Worm (Caenorhabditis elegans) whole organism, early embryonic: ENCODE measurements around the gene F47B8.10.

ENCODE experiments used
- B0310.2 ChIP-seq: sonication (generic microtip); optimal IDR thresholded peaks from 2 replicates; lab custom pipeline; 2016; ENCODE audit warnings: mild to moderate bottlenecking, missing genetic modification characterization, missing compliant biosample characterization
- F13C5.2 ChIP-seq: sonication (generic microtip); optimal IDR thresholded peaks from 2 replicates; lab custom pipeline; 2017; ENCODE audit warnings: mild to moderate bottlenecking, missing genetic modification characterization, inconsistent platforms, missing compliant biosample characterization
- aly-1 ChIP-seq: sonication (generic microtip); optimal IDR thresholded peaks from 2 replicates; lab custom pipeline; 2016; ENCODE audit warnings: missing genetic modification characterization, missing compliant biosample characterization
- ama-1 ChIP-seq: fragments of 150-350 bp; optimal IDR thresholded peaks from 2 replicates; lab custom pipeline; 2014
- ceh-13 ChIP-seq: fragments of 200-800 bp; sonication (Bioruptor generic); optimal IDR thresholded peaks from 2 replicates; lab custom pipeline; 2018; ENCODE audit warnings: mild to moderate bottlenecking, missing genetic modification characterization, missing compliant biosample characterization
- ceh-36 ChIP-seq: sonication (generic microtip); optimal IDR thresholded peaks from 2 replicates; lab custom pipeline; 2016; ENCODE audit warnings: missing genetic modification characterization, inconsistent platforms, missing compliant biosample characterization
- ets-7 ChIP-seq: sonication (generic microtip); optimal IDR thresholded peaks from 2 replicates; lab custom pipeline; 2016; ENCODE audit warnings: missing genotype, missing genetic modification characterization, missing compliant biosample characterization
- flt-1 ChIP-seq: fragments of 200-800 bp; sonication (Bioruptor generic); IDR thresholded peaks from 2 replicates; pipeline ENCODE4 v1.3.6; 2022; ENCODE audit warnings: missing genetic modification characterization, missing compliant biosample characterization
- hmbx-1 ChIP-seq: sonication (generic microtip); optimal IDR thresholded peaks from 2 replicates; lab custom pipeline; 2016; ENCODE audit warnings: mild to moderate bottlenecking, missing genetic modification characterization, missing compliant biosample characterization
- hmg-4 ChIP-seq: fragments of 200-800 bp; sonication (Bioruptor generic); optimal IDR thresholded peaks from 2 replicates; lab custom pipeline; 2018; ENCODE audit warnings: mild to moderate bottlenecking, missing genetic modification characterization, missing compliant biosample characterization
- hnd-1 ChIP-seq: sonication (generic microtip); optimal IDR thresholded peaks from 2 replicates; lab custom pipeline; 2016; ENCODE audit warnings: missing genetic modification characterization, missing compliant biosample characterization
- pes-1 ChIP-seq: fragments of 200-800 bp; sonication (Bioruptor generic); IDR thresholded peaks from 2 replicates; pipeline ENCODE4 v1.3.6; 2022; ENCODE audit warnings: missing genetic modification reagents, missing genetic modification characterization, missing compliant biosample characterization
- scrt-1 ChIP-seq: fragments of 200-800 bp; sonication (Bioruptor generic); IDR thresholded peaks from 2 replicates; pipeline ENCODE4 v1.3.6; 2022; ENCODE audit warnings: missing genetic modification characterization, missing compliant biosample characterization
- sea-1 ChIP-seq: fragments of 200-800 bp; sonication (Bioruptor generic); conservative IDR thresholded peaks from 2 replicates; pipeline ENCODE4 v1.3.6; 2022; ENCODE audit warnings: missing genetic modification characterization, missing compliant biosample characterization
- tbx-11 ChIP-seq: fragments of 200-800 bp; sonication (Bioruptor generic); IDR thresholded peaks from 2 replicates; pipeline ENCODE4 v1.3.6; 2022; ENCODE audit warnings: missing genetic modification characterization, missing compliant biosample characterization
- tbx-37 ChIP-seq: fragments of 200-800 bp; sonication (Bioruptor generic); conservative IDR thresholded peaks from 2 replicates; pipeline ENCODE4 v1.3.6; 2022; ENCODE audit warnings: missing genetic modification reagents, missing genetic modification characterization, missing compliant biosample characterization
- tra-4 ChIP-seq: sonication (generic microtip); optimal IDR thresholded peaks from 2 replicates; lab custom pipeline; 2017; ENCODE audit warnings: missing genetic modification characterization, missing compliant biosample characterization

F47B8.10 gene

DNA sequence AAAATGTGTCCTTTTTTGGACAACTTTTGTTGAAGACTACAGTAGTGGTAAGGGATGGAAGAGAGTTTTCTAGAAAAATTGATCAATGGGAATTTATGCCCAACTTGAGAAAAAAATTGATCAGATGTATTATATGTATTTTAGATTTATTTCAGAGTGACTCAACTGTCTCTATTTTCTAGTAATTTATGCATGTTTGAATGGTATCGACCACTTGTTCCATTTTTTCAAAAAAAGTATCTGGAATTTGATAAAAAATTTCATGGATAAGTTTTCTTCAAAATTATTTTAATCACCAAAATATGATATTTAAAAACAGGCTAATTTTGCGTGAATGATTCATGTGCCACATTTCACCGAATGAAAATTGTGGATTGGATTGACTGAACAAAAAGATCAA is 50.1 kb downstream of the F47B8.10 start, which contains the start of gene C15H11.10:
TSS of gene C15H11.10 (plus strand) at position 301 of the 400 bp plus-strand sequence.
- no peak for TF ChIP-seq pes-1
- no peak for TF ChIP-seq aly-1 (tag; lab: Kevin White, UChicago)
- TF ChIP-seq hnd-1: no peak
- no peak for TF ChIP-seq sea-1 (GFP tag; lab: Robert Waterston, UW)
- no peak for TF ChIP-seq hmbx-1 (tag; lab: Kevin White, UChicago)
- TF ChIP-seq tbx-37 (GFP tag; lab: Robert Waterston, UW): no peak
- TF ChIP-seq tra-4: no peak
- TF ChIP-seq ets-7 (tag; lab: Kevin White, UChicago): no peak

DNA sequence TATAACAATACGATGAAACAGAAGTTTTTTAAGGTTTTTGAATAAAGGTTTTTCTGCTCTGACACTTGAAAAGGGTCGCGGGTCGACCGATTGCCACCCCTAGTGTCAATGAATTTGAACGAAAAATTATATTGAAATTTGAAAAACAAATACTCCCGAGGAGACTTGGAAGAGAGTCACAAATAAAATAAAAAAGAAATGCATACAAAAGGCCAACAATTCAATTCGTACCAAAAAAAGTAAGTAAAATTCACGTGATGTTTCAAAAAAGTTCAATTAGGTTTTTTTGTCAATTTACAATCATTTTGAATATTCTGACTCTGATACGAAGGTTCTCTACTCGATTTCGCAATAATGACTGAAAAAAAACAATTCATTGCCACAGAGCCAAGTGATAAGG is 51.7 kb downstream of the F47B8.10 start, which contains the start of gene C15H11.1:
TSS of gene C15H11.1 (plus strand) at position 301 of the 400 bp plus-strand sequence.
- TF ChIP-seq ets-7 (tag; lab: Kevin White, UChicago) (no peak), hmbx-1 (tag; lab: Kevin White, UChicago) (no peak), hnd-1 (no peak), scrt-1 (GFP tag; lab: Robert Waterston, UW) (no peak), tbx-11 (GFP tag; lab: Robert Waterston, UW) (no peak), pes-1 (no peak), aly-1 (tag; lab: Kevin White, UChicago) (no peak), ama-1 (no peak), F13C5.2 (tag; lab: Kevin White, UChicago) (no peak), B0310.2 (tag; lab: Kevin White, UChicago) (no peak), flt-1 (no peak), tra-4 (no peak), tbx-37 (GFP tag; lab: Robert Waterston, UW) (no peak), sea-1 (GFP tag; lab: Robert Waterston, UW) (no peak), ceh-36 (no peak), hmg-4 (GFP tag; lab: Kevin White, UChicago) (no peak), ceh-13 (GFP tag; lab: Kevin White, UChicago) (no peak)

ce11 chrV:14394743-14395142 is 53.0 kb downstream of the F47B8.10 start, which contains the start of gene C15H11.13:
Gene C15H11.13, plus strand, starts transcription at chrV:14395043.
- TF ChIP-seq ceh-36: no peak
- TF ChIP-seq aly-1 (tag; lab: Kevin White, UChicago): no peak
- no peak for TF ChIP-seq F13C5.2 (tag; lab: Kevin White, UChicago)
